In the genomic region with DNA sequence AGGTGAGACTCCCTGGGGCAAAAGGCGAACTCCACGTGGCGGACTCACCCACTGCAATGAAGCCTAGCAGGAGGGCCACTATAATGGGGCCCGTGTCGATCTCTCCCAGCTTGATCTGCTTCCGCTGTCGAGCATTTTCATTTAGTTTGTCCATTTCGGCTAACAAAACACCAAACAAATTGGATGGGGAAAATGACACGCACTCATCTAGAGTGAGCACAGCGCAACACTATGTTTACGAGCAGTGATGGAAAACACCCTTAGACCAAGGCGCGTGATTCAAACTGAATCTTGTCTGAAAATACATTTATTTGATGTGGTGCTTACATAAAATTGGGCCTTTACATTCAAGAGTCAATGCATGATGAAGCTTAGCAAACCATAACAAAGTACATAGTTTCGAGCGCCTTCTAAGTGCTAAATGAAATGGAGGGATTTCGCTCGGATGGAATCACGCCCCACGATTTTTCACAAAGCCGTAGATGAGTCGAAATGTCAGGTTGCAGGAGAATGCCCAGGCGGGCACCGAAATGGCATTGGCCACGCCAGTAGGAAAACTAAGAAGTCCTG, we compare ENCODE assay signal across 5 fruit fly cellular contexts.
TF ChIP-seq lines count a peak whose summit lies in the region.

A gene (minus strand): TSS at position 236 of the 570 bp plus-strand sequence.

- peak; percentile 23 for TF ChIP-seq CTCF in whole organism, embryonic (GFP tag; optimal IDR thresholded peaks at IDR 0.05; lab: Kevin White, UChicago)

TF ChIP-seq in whole organism, adult, 20 proteins besides CTCF, POLR2A, EP300 and RAD21 (continues in another document):
- TF ChIP-seq tj (GFP tag; optimal IDR thresholded peaks at IDR 0.05; lab: Kevin White, UChicago) (no peak), CG7045 (GFP tag; optimal IDR thresholded peaks at IDR 0.05; lab: Kevin White, UChicago) (peak; percentile 32), Crg-1 (GFP tag; optimal IDR thresholded peaks at IDR 0.05; lab: Kevin White, UChicago) (no peak), CG1620 (GFP tag; optimal IDR thresholded peaks at IDR 0.05; lab: Kevin White, UChicago) (no peak), CG33017 (tag; optimal IDR thresholded peaks at IDR 0.05; lab: Kevin White, UChicago) (peak; percentile 31), Hr96 (GFP tag; optimal IDR thresholded peaks at IDR 0.05; lab: Kevin White, UChicago) (peak; percentile 63), pad (GFP tag; optimal IDR thresholded peaks at IDR 0.05; lab: Kevin White, UChicago) (peak; percentile 75), Clk (GFP tag; optimal IDR thresholded peaks at IDR 0.05; lab: Kevin White, UChicago) (peak; percentile 17), toe (GFP tag; optimal IDR thresholded peaks at IDR 0.05; lab: Kevin White, UChicago) (peak; percentile 36), Mnt (GFP tag; optimal IDR thresholded peaks at IDR 0.05; lab: Kevin White, UChicago) (peak; percentile 80), CG12768 (GFP tag; optimal IDR thresholded peaks at IDR 0.05; lab: Kevin White, UChicago) (peak; percentile 75), cic (GFP tag; optimal IDR thresholded peaks at IDR 0.05; lab: Kevin White, UChicago) (peak; percentile 29), bab1 (GFP tag; optimal IDR thresholded peaks at IDR 0.05; lab: Kevin White, UChicago) (no peak), CG11617 (GFP tag; optimal IDR thresholded peaks at IDR 0.05; lab: Kevin White, UChicago) (no peak), CG14711 (tag; optimal IDR thresholded peaks at IDR 0.05; lab: Kevin White, UChicago) (peak; percentile 58), CG5204 (GFP tag; optimal IDR thresholded peaks at IDR 0.05; lab: Kevin White, UChicago) (peak; percentile 43), kay (GFP tag; lab: Kevin White, UChicago; ENCODE audit: borderline replicate concordance) (no peak)

TF ChIP-seq in whole organism, embryonic, 481 proteins besides CTCF, POLR2A, EP300 and RAD21 (continues in another document):
- peak in 1 of 2 experiments; percentile 48 for TF ChIP-seq Pdp1 (GFP tag; optimal IDR thresholded peaks at IDR 0.05; lab: Kevin White, UChicago)
- TF ChIP-seq CG9817 (tag; optimal IDR thresholded peaks at IDR 0.05; lab: Kevin White, UChicago), result no peak
- TF ChIP-seq pros (GFP tag; optimal IDR thresholded peaks at IDR 0.05; lab: Kevin White, UChicago), result no peak
- no peak for TF ChIP-seq CG16815 (GFP tag; optimal IDR thresholded peaks at IDR 0.05; lab: Kevin White, UChicago)
- peak; percentile 94 for TF ChIP-seq Ets65A (GFP tag; lab: Kevin White, UChicago)
- TF ChIP-seq B-H2 (GFP tag; optimal IDR thresholded peaks at IDR 0.05; lab: Kevin White, UChicago), result peak; percentile 72
- peak; percentile 65 for TF ChIP-seq lab (GFP tag; optimal IDR thresholded peaks at IDR 0.05; lab: Kevin White, UChicago)
- peak; percentile 69 for TF ChIP-seq CG2120 (GFP tag; optimal IDR thresholded peaks at IDR 0.05; lab: Kevin White, UChicago)
- no peak for TF ChIP-seq NC2α (GFP tag; optimal IDR thresholded peaks at IDR 0.05; lab: Kevin White, UChicago)
- peak; percentile 21 for TF ChIP-seq CG4424 (GFP tag; optimal IDR thresholded peaks at IDR 0.05; lab: Kevin White, UChicago)
- TF ChIP-seq croc (GFP tag; conservative IDR thresholded peaks at IDR 0.05; lab: Robert Waterston, UW), result no peak
- peak; percentile 4 for TF ChIP-seq repo (GFP tag; optimal IDR thresholded peaks at IDR 0.05; lab: Kevin White, UChicago)
- peak; percentile 60 for TF ChIP-seq gro (GFP tag; optimal IDR thresholded peaks at IDR 0.05; lab: Kevin White, UChicago)
- TF ChIP-seq dati (GFP tag; IDR thresholded peaks at IDR 0.05; lab: Robert Waterston, UW), result no peak
- TF ChIP-seq ind (GFP tag; optimal IDR thresholded peaks at IDR 0.05; lab: Kevin White, UChicago), result no peak
- TF ChIP-seq YL-1 (GFP tag; optimal IDR thresholded peaks at IDR 0.05; lab: Kevin White, UChicago), result peak; percentile 87
- TF ChIP-seq zen2 (GFP tag; IDR thresholded peaks at IDR 0.05; lab: Robert Waterston, UW; ENCODE audit: partially characterized antibody), result no peak; the same call in 2 of the 3 replicates

TF ChIP-seq in whole organism, prepupa, 60 proteins besides CTCF, POLR2A, EP300 and RAD21:
- TF ChIP-seq vri (GFP tag; optimal IDR thresholded peaks at IDR 0.05; lab: Kevin White, UChicago) (peak; percentile 26), Sox14 (GFP tag; optimal IDR thresholded peaks at IDR 0.05; lab: Kevin White, UChicago) (peak; percentile 11), Hr4 (GFP tag; optimal IDR thresholded peaks at IDR 0.05; lab: Kevin White, UChicago) (no peak), CG3919 (GFP tag; optimal IDR thresholded peaks at IDR 0.05; lab: Kevin White, UChicago) (peak; percentile 49), CG6808 (GFP tag; optimal IDR thresholded peaks at IDR 0.05; lab: Kevin White, UChicago) (peak; percentile 7), ss (GFP tag; optimal IDR thresholded peaks at IDR 0.05; lab: Kevin White, UChicago) (peak in 1 of 2 experiments; percentile 35), topi (GFP tag; optimal IDR thresholded peaks at IDR 0.05; lab: Kevin White, UChicago) (peak; percentile 49), Ets21C (GFP tag; optimal IDR thresholded peaks at IDR 0.05; lab: Kevin White, UChicago) (no peak), cyc (GFP tag; optimal IDR thresholded peaks at IDR 0.05; lab: Kevin White, UChicago) (peak; percentile 11), CG31627 (GFP tag; optimal IDR thresholded peaks at IDR 0.05; lab: Kevin White, UChicago) (peak; percentile 12), Hr39 (GFP tag; optimal IDR thresholded peaks at IDR 0.05; lab: Kevin White, UChicago) (no peak), eg (GFP tag; IDR thresholded peaks at IDR 0.05; lab: Robert Waterston, UW) (peak; percentile 22; the same call in 1 of the 3 replicates), lz (GFP tag; optimal IDR thresholded peaks at IDR 0.05; lab: Kevin White, UChicago) (peak; percentile 40), esn (GFP tag; optimal IDR thresholded peaks at IDR 0.05; lab: Kevin White, UChicago) (peak; percentile 59), Eip78C (GFP tag; lab: Kevin White, UChicago) (peak; percentile 46), CG16779 (tag; optimal IDR thresholded peaks at IDR 0.05; lab: Kevin White, UChicago) (no peak), achi (GFP tag; optimal IDR thresholded peaks at IDR 0.05; lab: Kevin White, UChicago) (peak; percentile 26), CG1621 (tag; optimal IDR thresholded peaks at IDR 0.05; lab: Kevin White, UChicago) (no peak)

TF ChIP-seq in whole organism, pupa, 21 proteins besides CTCF, POLR2A, EP300 and RAD21:
- TF ChIP-seq Snoo (tag; optimal IDR thresholded peaks at IDR 0.05; lab: Kevin White, UChicago) (peak; percentile 30), D1 (tag; optimal IDR thresholded peaks at IDR 0.05; lab: Kevin White, UChicago) (no peak), Pif1A (GFP tag; optimal IDR thresholded peaks at IDR 0.05; lab: Kevin White, UChicago) (peak; percentile 4)

TF ChIP-seq in whole organism, wandering third instar larva, 38 proteins besides CTCF, POLR2A, EP300 and RAD21:
- TF ChIP-seq foxo (GFP tag; optimal IDR thresholded peaks at IDR 0.05; lab: Kevin White, UChicago) (peak in 1 of 2 experiments; percentile 45), Dif (GFP tag; optimal IDR thresholded peaks at IDR 0.05; lab: Kevin White, UChicago; ENCODE audit: partially characterized antibody) (no peak), CG32264 (GFP tag; optimal IDR thresholded peaks at IDR 0.05; lab: Kevin White, UChicago) (no peak), HLH106 (tag; optimal IDR thresholded peaks at IDR 0.05; lab: Kevin White, UChicago) (peak; percentile 19), Vsx2 (GFP tag; optimal IDR thresholded peaks at IDR 0.05; lab: Kevin White, UChicago; ENCODE audit: partially characterized antibody) (no peak), Sp1 (GFP tag; optimal IDR thresholded peaks at IDR 0.05; lab: Kevin White, UChicago) (peak; percentile 27), rgr (GFP tag; optimal IDR thresholded peaks at IDR 0.05; lab: Kevin White, UChicago) (peak; percentile 73), Mio (GFP tag; optimal IDR thresholded peaks at IDR 0.05; lab: Kevin White, UChicago) (no peak), Hnf4 (GFP tag; optimal IDR thresholded peaks at IDR 0.05; lab: Kevin White, UChicago) (peak; percentile 79), br (GFP tag; optimal IDR thresholded peaks at IDR 0.05; lab: Kevin White, UChicago) (peak; percentile 60), sv (GFP tag; optimal IDR thresholded peaks at IDR 0.05; lab: Kevin White, UChicago) (no peak), ey (GFP tag; optimal IDR thresholded peaks at IDR 0.05; lab: Kevin White, UChicago) (peak; percentile 27), brk (GFP tag; optimal IDR thresholded peaks at IDR 0.05; lab: Kevin White, UChicago) (no peak), h (GFP tag; optimal IDR thresholded peaks at IDR 0.05; lab: Kevin White, UChicago) (peak; percentile 59), CG9705 (GFP tag; optimal IDR thresholded peaks at IDR 0.05; lab: Kevin White, UChicago) (peak; percentile 6), Rel (GFP tag; optimal IDR thresholded peaks at IDR 0.05; lab: Kevin White, UChicago) (no peak), Rel (tag; optimal IDR thresholded peaks at IDR 0.05; lab: Kevin White, UChicago) (peak; percentile 24), dl (GFP tag; optimal IDR thresholded peaks at IDR 0.05; lab: Kevin White, UChicago; ENCODE audit: insufficient read depth in 1 of 2, partially characterized antibody in 2 of 2) (no peak), fru (GFP tag; optimal IDR thresholded peaks at IDR 0.05; lab: Kevin White, UChicago) (peak; percentile 14), CrebA (GFP tag; optimal IDR thresholded peaks at IDR 0.05; lab: Kevin White, UChicago; ENCODE audit: borderline replicate concordance) (no peak), OdsH (GFP tag; optimal IDR thresholded peaks at IDR 0.05; lab: Kevin White, UChicago) (peak; percentile 40), Hr83 (GFP tag; optimal IDR thresholded peaks at IDR 0.05; lab: Kevin White, UChicago; ENCODE audit: poor library complexity, severe bottlenecking) (peak; percentile 41), dsf (GFP tag; optimal IDR thresholded peaks at IDR 0.05; lab: Kevin White, UChicago; ENCODE audit: borderline replicate concordance) (no peak), Jra (GFP tag; optimal IDR thresholded peaks at IDR 0.05; lab: Kevin White, UChicago) (peak; percentile 7), lola (GFP tag; optimal IDR thresholded peaks at IDR 0.05; lab: Kevin White, UChicago) (no peak), pan (optimal IDR thresholded peaks at IDR 0.05; lab: Kevin White, UChicago) (no peak), psq (GFP tag; optimal IDR thresholded peaks at IDR 0.05; lab: Kevin White, UChicago) (peak; percentile 44)
